Fruit fly (Drosophila melanogaster): ENCODE data around the gene CG5853.

CG5853 gene

DNA sequence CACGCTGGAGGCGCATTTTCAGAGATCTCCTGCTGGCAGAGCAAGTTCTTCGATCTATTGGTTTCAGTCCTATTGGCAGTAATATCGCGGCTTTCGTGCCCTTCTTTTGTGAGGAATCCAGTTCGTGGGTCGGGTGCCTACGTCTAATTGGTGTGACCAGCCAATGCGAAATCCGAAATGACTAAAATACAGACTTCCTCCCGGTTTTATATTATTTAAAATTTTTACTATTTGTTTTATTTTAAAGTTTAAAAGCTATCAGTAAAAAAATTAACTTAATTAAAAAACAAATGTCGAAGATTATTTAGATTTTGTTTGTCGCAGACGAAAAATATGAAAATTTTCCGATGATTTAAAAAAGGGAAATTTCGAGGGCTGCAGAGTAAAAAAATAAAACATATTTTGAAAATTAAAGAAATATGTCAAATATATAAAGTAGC, 16.2 kb upstream of the CG5853 start, which contains the start of gene CG5850:
Gene CG5850, minus strand, starts transcription at position 347 of the 440 bp plus-strand sequence.
- TF ChIP-seq CG1620 (GFP tag; optimal IDR thresholded peaks at IDR 0.05) = no peak
- TF ChIP-seq CG14711 (tag; optimal IDR thresholded peaks at IDR 0.05) = peak; percentile 16
- peak; percentile 22 for TF ChIP-seq CG11617 (GFP tag; optimal IDR thresholded peaks at IDR 0.05)
- peak; percentile 71 for TF ChIP-seq bab1 (GFP tag; optimal IDR thresholded peaks at IDR 0.05)
- peak; percentile 47 for TF ChIP-seq CG7101 (tag; optimal IDR thresholded peaks at IDR 0.05)
- no peak for TF ChIP-seq Crg-1 (GFP tag; optimal IDR thresholded peaks at IDR 0.05)
- peak; percentile 15 for TF ChIP-seq Mnt (GFP tag; optimal IDR thresholded peaks at IDR 0.05)

DNA sequence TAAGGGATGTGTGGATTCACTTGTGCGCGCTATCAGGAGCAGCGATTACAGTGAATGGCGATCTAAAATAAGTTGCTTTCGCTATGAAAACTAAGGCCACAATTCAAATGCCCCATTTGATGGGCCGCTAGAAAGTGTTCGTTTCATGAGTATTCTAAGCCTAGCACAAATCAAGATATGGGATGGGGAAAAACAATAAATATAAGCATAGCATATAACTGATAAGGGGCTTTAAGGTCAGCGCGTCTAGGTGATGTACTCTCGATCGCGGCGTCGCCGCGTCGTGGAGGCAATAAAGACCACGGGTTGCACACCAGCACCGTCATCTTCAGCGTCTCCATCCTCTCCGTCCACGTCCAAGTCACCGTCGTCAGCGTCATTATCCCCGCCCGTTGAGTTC, 13.3 kb upstream of the CG5853 start:
- TF ChIP-seq pad (GFP tag; optimal IDR thresholded peaks at IDR 0.05) = no peak
- TF ChIP-seq CG11617 (GFP tag; optimal IDR thresholded peaks at IDR 0.05) = no peak
- no peak for TF ChIP-seq Crg-1 (GFP tag; optimal IDR thresholded peaks at IDR 0.05)
- no peak for TF ChIP-seq Hr96 (GFP tag; optimal IDR thresholded peaks at IDR 0.05)
- TF ChIP-seq CG5204 (GFP tag; optimal IDR thresholded peaks at IDR 0.05) = no peak
- TF ChIP-seq CG1620 (GFP tag; optimal IDR thresholded peaks at IDR 0.05) = no peak
- TF ChIP-seq kay (GFP tag; ENCODE audit: borderline replicate concordance) = no peak
- no peak for TF ChIP-seq Mnt (GFP tag; optimal IDR thresholded peaks at IDR 0.05)
- no peak for TF ChIP-seq cnc (optimal IDR thresholded peaks at IDR 0.05)
- no peak for TF ChIP-seq cic (GFP tag; optimal IDR thresholded peaks at IDR 0.05)
- no peak for TF ChIP-seq ovo (GFP tag; optimal IDR thresholded peaks at IDR 0.05)
- no peak for TF ChIP-seq CG14711 (tag; optimal IDR thresholded peaks at IDR 0.05)
- TF ChIP-seq CG7045 (GFP tag; optimal IDR thresholded peaks at IDR 0.05) = no peak
- no peak for TF ChIP-seq CG7101 (tag; optimal IDR thresholded peaks at IDR 0.05)
- TF ChIP-seq CG33017 (tag; optimal IDR thresholded peaks at IDR 0.05) = no peak
- TF ChIP-seq Clk (GFP tag; optimal IDR thresholded peaks at IDR 0.05) = no peak
- no peak for TF ChIP-seq toe (GFP tag; optimal IDR thresholded peaks at IDR 0.05)

DNA sequence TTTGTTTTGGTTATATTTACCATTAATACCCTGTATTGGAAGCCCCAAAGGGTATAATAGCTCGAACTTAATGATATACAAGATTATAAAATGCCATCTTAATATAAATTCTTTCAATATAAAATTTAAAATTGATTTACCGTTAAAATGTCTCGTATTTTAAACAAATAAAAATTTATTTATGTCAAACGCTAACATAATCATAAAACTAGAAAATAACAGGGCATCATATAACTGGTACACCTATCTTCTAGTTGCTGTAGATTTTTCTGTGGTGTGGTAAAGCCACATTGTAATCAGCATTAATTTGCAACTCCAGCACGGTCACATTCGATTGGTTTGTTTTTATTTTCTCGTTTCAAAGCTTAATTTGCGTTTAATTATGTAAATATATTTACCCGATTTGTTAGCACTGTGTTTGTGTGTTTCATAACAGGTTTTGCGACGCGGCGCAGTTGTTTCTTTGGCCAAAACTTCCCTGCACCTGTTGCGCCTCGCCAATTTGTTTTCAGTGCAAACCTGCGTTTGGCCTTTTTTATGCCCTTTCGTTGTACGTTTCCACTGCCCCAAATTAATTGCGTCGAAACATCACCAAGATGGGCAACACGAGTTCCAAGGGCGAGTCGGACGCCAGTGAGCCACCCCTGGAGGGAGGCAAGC, 9.7 kb upstream of the CG5853 start, which contains the start of the genes CG4658 and CG5846:
Gene CG4658, plus strand, starts transcription at position 140 of the 660 bp plus-strand sequence.
Gene CG5846, minus strand, starts transcription at position 245 of the 660 bp plus-strand sequence.
- TF ChIP-seq CG1620 (GFP tag; optimal IDR thresholded peaks at IDR 0.05) (peak; percentile 83), Mnt (GFP tag; optimal IDR thresholded peaks at IDR 0.05) (peak; percentile 74), kay (GFP tag; ENCODE audit: borderline replicate concordance) (no peak), bab1 (GFP tag; optimal IDR thresholded peaks at IDR 0.05) (peak; percentile 96), cnc (optimal IDR thresholded peaks at IDR 0.05) (no peak), CG12768 (GFP tag; optimal IDR thresholded peaks at IDR 0.05) (peak; percentile 85), CG11617 (GFP tag; optimal IDR thresholded peaks at IDR 0.05) (peak; percentile 92), ovo (GFP tag; optimal IDR thresholded peaks at IDR 0.05) (peak; percentile 65), Hr96 (GFP tag; optimal IDR thresholded peaks at IDR 0.05) (no peak), CG5204 (GFP tag; optimal IDR thresholded peaks at IDR 0.05) (no peak), pad (GFP tag; optimal IDR thresholded peaks at IDR 0.05) (peak; percentile 64), cic (GFP tag; optimal IDR thresholded peaks at IDR 0.05) (peak; percentile 51), CG7101 (tag; optimal IDR thresholded peaks at IDR 0.05) (peak; percentile 95), CG33017 (tag; optimal IDR thresholded peaks at IDR 0.05) (peak; percentile 93), tj (GFP tag; optimal IDR thresholded peaks at IDR 0.05) (peak; percentile 68), Clk (GFP tag; optimal IDR thresholded peaks at IDR 0.05) (peak; percentile 45), Crg-1 (GFP tag; optimal IDR thresholded peaks at IDR 0.05) (peak; percentile 73), CG14711 (tag; optimal IDR thresholded peaks at IDR 0.05) (peak; percentile 94), toe (GFP tag; optimal IDR thresholded peaks at IDR 0.05) (no peak), CG7045 (GFP tag; optimal IDR thresholded peaks at IDR 0.05) (peak; percentile 84)

DNA sequence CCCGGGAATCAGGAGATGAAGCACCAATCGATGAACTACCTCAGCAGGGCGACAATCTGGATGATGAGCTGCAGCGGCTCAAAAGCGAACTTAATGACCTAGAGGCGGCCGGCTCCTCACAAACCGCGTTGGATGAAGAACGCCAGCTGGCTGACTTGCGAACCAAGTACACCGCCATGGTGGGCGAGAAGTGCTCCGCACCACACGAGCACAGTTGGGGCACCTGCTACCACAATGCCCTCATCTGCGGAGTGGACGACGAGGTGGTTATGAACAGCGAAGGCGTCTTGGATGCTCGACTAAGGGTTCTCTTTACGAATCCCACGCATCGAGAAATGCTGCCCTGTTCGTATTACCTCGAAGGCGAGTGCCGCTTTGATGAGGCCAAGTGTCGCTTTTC, 7.2 kb upstream of the CG5853 start:
- TF ChIP-seq pad (GFP tag; optimal IDR thresholded peaks at IDR 0.05) = no peak
- TF ChIP-seq CG12768 (GFP tag; optimal IDR thresholded peaks at IDR 0.05) = no peak

DNA sequence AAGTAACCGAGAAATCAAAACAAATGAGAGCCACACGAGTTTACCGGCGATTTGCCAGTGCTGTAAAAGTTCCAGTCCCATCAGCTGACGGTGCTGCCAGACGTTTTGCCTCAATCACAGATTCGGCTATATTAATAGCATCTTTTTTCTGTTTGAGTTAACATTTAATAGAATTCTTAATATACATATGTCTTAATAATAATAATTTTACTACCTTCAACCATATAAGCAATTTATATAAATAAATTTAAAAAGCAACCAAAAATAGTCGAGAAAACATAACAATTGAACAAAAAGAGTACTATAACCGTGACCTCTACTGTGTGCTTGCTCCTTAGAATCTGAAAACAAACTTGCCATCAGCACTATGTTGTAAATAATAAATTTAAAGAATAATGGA, 6.7 kb upstream of the CG5853 start, which contains the start of the genes CG13126 and CG4709:
Gene CG13126, minus strand, starts transcription at position 63 of the 400 bp plus-strand sequence.
Gene CG4709, plus strand, starts transcription at position 207 of the 400 bp plus-strand sequence.
- TF ChIP-seq Hr96 (GFP tag; optimal IDR thresholded peaks at IDR 0.05) (peak; percentile 17), CG5204 (GFP tag; optimal IDR thresholded peaks at IDR 0.05) (no peak), ovo (GFP tag; optimal IDR thresholded peaks at IDR 0.05) (peak; percentile 38), CG1620 (GFP tag; optimal IDR thresholded peaks at IDR 0.05) (no peak), tj (GFP tag; optimal IDR thresholded peaks at IDR 0.05) (peak; percentile 61), Mnt (GFP tag; optimal IDR thresholded peaks at IDR 0.05) (peak; percentile 85), Crg-1 (GFP tag; optimal IDR thresholded peaks at IDR 0.05) (peak; percentile 69), cic (GFP tag; optimal IDR thresholded peaks at IDR 0.05) (peak; percentile 50), toe (GFP tag; optimal IDR thresholded peaks at IDR 0.05) (peak; percentile 60), CG7045 (GFP tag; optimal IDR thresholded peaks at IDR 0.05) (peak; percentile 89), CG33017 (tag; optimal IDR thresholded peaks at IDR 0.05) (peak; percentile 89), CG11617 (GFP tag; optimal IDR thresholded peaks at IDR 0.05) (peak; percentile 89), kay (GFP tag; ENCODE audit: borderline replicate concordance) (no peak), CG12768 (GFP tag; optimal IDR thresholded peaks at IDR 0.05) (peak; percentile 90), Clk (GFP tag; optimal IDR thresholded peaks at IDR 0.05) (peak; percentile 61), pad (GFP tag; optimal IDR thresholded peaks at IDR 0.05) (peak; percentile 79), bab1 (GFP tag; optimal IDR thresholded peaks at IDR 0.05) (peak; percentile 92), cnc (optimal IDR thresholded peaks at IDR 0.05) (no peak), CG7101 (tag; optimal IDR thresholded peaks at IDR 0.05) (peak; percentile 94), CG14711 (tag; optimal IDR thresholded peaks at IDR 0.05) (peak; percentile 95)
